Worm (Caenorhabditis elegans) whole organism, L4 larva: ENCODE results near the gene mdt-21.

Experiments used
- F37D6.2 ChIP-seq: sonication (generic microtip); optimal IDR thresholded peaks from 2 replicates; lab custom pipeline; 2016; ENCODE audit warnings: mild to moderate bottlenecking, missing genetic modification characterization, missing compliant biosample characterization
- F49E8.2 ChIP-seq: sonication (generic microtip); optimal IDR thresholded peaks from 2 replicates; lab custom pipeline; 2016; ENCODE audit warnings: missing compliant biosample characterization, mild to moderate bottlenecking, missing genetic modification characterization, borderline replicate concordance
- Y5F2A.4 ChIP-seq: fragments of 200-800 bp; sonication (Bioruptor generic); optimal IDR thresholded peaks from 2 replicates; lab custom pipeline; 2018; ENCODE audit warnings: mild to moderate bottlenecking, missing genetic modification characterization, missing compliant biosample characterization
- Y75B8A.6 ChIP-seq: fragments of 200-800 bp; sonication (Bioruptor generic); IDR thresholded peaks from 2 replicates; pipeline ENCODE4 v1.3.6; 2022; ENCODE audit warnings: missing genetic modification reagents, missing genetic modification characterization, missing compliant biosample characterization
- aha-1 ChIP-seq: fragments of 150-350 bp; peaks from one replicate; lab custom pipeline; 2014; ENCODE audit warnings: missing biosample characterization, missing genetic modification characterization
- aly-2 ChIP-seq: sonication (generic microtip); optimal IDR thresholded peaks from 2 replicates; lab custom pipeline; 2018; ENCODE audit warnings: missing biosample characterization, missing genetic modification characterization
- ama-1 ChIP-seq: fragments of 150-350 bp; optimal IDR thresholded peaks from 2 replicates; lab custom pipeline; 2014; ENCODE audit warnings: inconsistent platforms, mixed read lengths
- ceh-20 ChIP-seq: fragments of 200-800 bp; sonication (Bioruptor generic); IDR thresholded peaks from 2 replicates; pipeline ENCODE4 v1.3.6; 2022; ENCODE audit warnings: missing genetic modification reagents, missing genetic modification characterization, missing compliant biosample characterization
- ceh-28 ChIP-seq: fragments of 150-350 bp; optimal IDR thresholded peaks from 2 replicates; lab custom pipeline; 2014; ENCODE audit warnings: missing biosample characterization, missing genetic modification reagents, missing genetic modification characterization
- ceh-44 ChIP-seq: fragments of 200-800 bp; sonication (Bioruptor generic); IDR thresholded peaks from 2 replicates; pipeline ENCODE4 v1.3.6; 2022; ENCODE audit warnings: missing genetic modification reagents, missing genetic modification characterization, missing compliant biosample characterization
- ctbp-1 ChIP-seq: fragments of 200-800 bp; sonication (Bioruptor generic); IDR thresholded peaks from 2 replicates; pipeline ENCODE4 v1.3.6; 2022; ENCODE audit warnings: missing genetic modification reagents, missing genetic modification characterization, missing compliant biosample characterization
- daf-12 ChIP-seq: fragments of 150-350 bp; optimal IDR thresholded peaks from 2 replicates; lab custom pipeline; 2014; ENCODE audit warnings: missing biosample characterization, missing genetic modification reagents, missing genetic modification characterization
- dmd-6 ChIP-seq: fragments of 200-800 bp; sonication (Bioruptor generic); IDR thresholded peaks from 2 replicates; pipeline ENCODE4 v1.3.6; 2022; ENCODE audit warnings: missing genetic modification reagents, missing genetic modification characterization, missing compliant biosample characterization
- dmd-9 ChIP-seq: fragments of 200-800 bp; sonication (Bioruptor generic); IDR thresholded peaks from 2 replicates; pipeline ENCODE4 v1.3.6; 2022; ENCODE audit warnings: missing genetic modification reagents, missing genetic modification characterization, missing compliant biosample characterization
- dve-1 ChIP-seq: sonication (generic microtip); optimal IDR thresholded peaks from 2 replicates; lab custom pipeline; 2017; ENCODE audit warnings: antibody characterized with exemption, mild to moderate bottlenecking, missing genetic modification characterization, missing compliant biosample characterization; ENCODE audit not compliant: insufficient read depth
- egl-43 ChIP-seq: fragments of 200-800 bp; sonication (Bioruptor generic); IDR thresholded peaks from 2 replicates; pipeline ENCODE4 v1.3.6; 2022; ENCODE audit warnings: missing genetic modification reagents, missing genetic modification characterization, missing compliant biosample characterization
- fkh-10 ChIP-seq: fragments of 150-350 bp; optimal IDR thresholded peaks from 2 replicates; lab custom pipeline; 2014; ENCODE audit warnings: missing biosample characterization, missing genetic modification reagents, missing genetic modification characterization
- fos-1 ChIP-seq: fragments of 150-350 bp; optimal IDR thresholded peaks from 2 replicates; lab custom pipeline; 2014; ENCODE audit warnings: missing biosample characterization, missing genetic modification characterization
- hif-1 ChIP-seq, 2 experiments: sonication (generic microtip); optimal IDR thresholded peaks; 2 replicates each; lab custom pipeline; 2016 to 2017; ENCODE audit warnings: missing compliant biosample characterization in 2 of 2, missing genetic modification characterization in 2 of 2, missing genetic modification reagents in 2 of 2, missing genotype in 2 of 2, mild to moderate bottlenecking in 1 of 2
- hlh-11 ChIP-seq: fragments of 200-800 bp; sonication (Bioruptor generic); optimal IDR thresholded peaks from 2 replicates; lab custom pipeline; 2018; ENCODE audit warnings: mild to moderate bottlenecking, missing genetic modification characterization, missing compliant biosample characterization
- hlh-30 ChIP-seq: sonication (generic microtip); optimal IDR thresholded peaks from 2 replicates; lab custom pipeline; 2017; ENCODE audit warnings: antibody characterized with exemption, mild to moderate bottlenecking, missing genetic modification characterization, missing compliant biosample characterization; ENCODE audit not compliant: insufficient read depth
- lin-13 ChIP-seq: fragments of 150-350 bp; optimal IDR thresholded peaks from 2 replicates; lab custom pipeline; 2014; ENCODE audit warnings: missing biosample characterization, missing genetic modification reagents, missing genetic modification characterization
- lin-29 ChIP-seq: fragments of 200-800 bp; sonication (Bioruptor generic); IDR thresholded peaks from 2 replicates; pipeline ENCODE4 v1.3.6; 2022; ENCODE audit warnings: missing genetic modification reagents, missing genetic modification characterization, missing compliant biosample characterization
- lin-39 ChIP-seq: fragments of 150-350 bp; optimal IDR thresholded peaks from 2 replicates; lab custom pipeline; 2014; ENCODE audit warnings: missing biosample characterization, missing genetic modification reagents, missing genetic modification characterization
- madf-5 ChIP-seq, 2 experiments: fragments of 200-800 bp; sonication (Bioruptor generic); IDR thresholded peaks; 2 replicates each; pipeline ENCODE4 v1.3.6; 2022; ENCODE audit warnings: missing compliant biosample characterization in 2 of 2, missing genetic modification characterization in 2 of 2
- mdl-1 ChIP-seq, 2 experiments: fragments of 150-350 bp in 1 of 2; sonication (generic microtip) in 1 of 2; optimal IDR thresholded peaks; 2 replicates each; lab custom pipeline; 2014 to 2017; ENCODE audit warnings: missing biosample characterization in 2 of 2, missing genetic modification characterization in 2 of 2
- mep-1 ChIP-seq: fragments of 150-350 bp; sonication (generic microtip); optimal IDR thresholded peaks from 3 replicates; lab custom pipeline; 2014; ENCODE audit warnings: missing biosample characterization, missing genetic modification characterization
- nhr-42 ChIP-seq: fragments of 200-800 bp; sonication (Bioruptor generic); IDR thresholded peaks from 2 replicates; pipeline ENCODE4 v1.3.6; 2022; ENCODE audit warnings: missing genetic modification characterization, missing compliant biosample characterization
- pqm-1 ChIP-seq: sonication (generic microtip); optimal IDR thresholded peaks from 2 replicates; lab custom pipeline; 2017; ENCODE audit warnings: missing biosample characterization, missing genetic modification characterization
- rbr-2 ChIP-seq: sonication (generic microtip); optimal IDR thresholded peaks from 2 replicates; lab custom pipeline; 2016; ENCODE audit warnings: missing genotype, missing genetic modification characterization, missing compliant biosample characterization
- saeg-2 ChIP-seq: fragments of 200-800 bp; sonication (Bioruptor generic); IDR thresholded peaks from 2 replicates; pipeline ENCODE4 v1.3.6; 2022; ENCODE audit warnings: missing genetic modification reagents, missing genetic modification characterization, missing compliant biosample characterization
- set-16 ChIP-seq: fragments of 200-800 bp; sonication (Bioruptor generic); IDR thresholded peaks from 2 replicates; pipeline ENCODE4 v1.3.6; 2022; ENCODE audit warnings: missing genetic modification reagents, missing genetic modification characterization, missing compliant biosample characterization
- spr-3 ChIP-seq: fragments of 200-800 bp; sonication (Bioruptor generic); optimal IDR thresholded peaks from 2 replicates; lab custom pipeline; 2018; ENCODE audit warnings: mild to moderate bottlenecking, missing genetic modification characterization, missing compliant biosample characterization
- unc-62 ChIP-seq, 3 experiments: fragments of 150-350 bp in 1 of 3; sonication (generic microtip); optimal IDR thresholded peaks in 2 of 3; peaks in 1 of 3; 1 replicate in 1 of 3; 2 replicates in 2 of 3; lab custom pipeline; 2014 to 2017; ENCODE audit warnings: missing biosample characterization in 3 of 3, missing genetic modification characterization in 3 of 3, missing genetic modification reagents in 3 of 3, missing genotype in 1 of 3
- zag-1 ChIP-seq: fragments of 150-350 bp; optimal IDR thresholded peaks from 2 replicates; lab custom pipeline; 2014; ENCODE audit warnings: missing biosample characterization, missing genetic modification characterization
- zip-2 ChIP-seq: fragments of 150-350 bp; optimal IDR thresholded peaks from 2 replicates; lab custom pipeline; 2014; ENCODE audit warnings: missing biosample characterization, missing genetic modification characterization

The mdt-21 gene

ce11 chrIII:11777321-11777720 is at the start of gene mdt-21:
mdt-21 (plus strand) TSS chrIII:11777621.
- TF ChIP-seq fos-1 (tag; lab: Kevin White, UChicago) (no peak), lin-39 (tag; lab: Kevin White, UChicago) (no peak), ceh-44 (no peak), ceh-20 (no peak), rbr-2 (no peak), aha-1 (tag; lab: Kevin White, UChicago) (peak; percentile 52), F37D6.2 (tag; lab: Kevin White, UChicago) (no peak)
- TF ChIP-seq, all 104 proteins: peak for 1

ce11 chrIII:11730312-11730711 is 47.1 kb upstream of the mdt-21 start, which contains the start of gene Y41C4A.18:
Y41C4A.18 (plus strand) TSS chrIII:11730612.
- TF ChIP-seq daf-12 (tag; lab: Kevin White, UChicago) (no peak), aha-1 (tag; lab: Kevin White, UChicago) (peak; percentile 39)
- TF ChIP-seq, all 104 proteins: peak for 1

ce11 chrIII:11730850-11731249 is 46.6 kb upstream of the mdt-21 start:
- TF ChIP-seq mdl-1 (tag; optimal IDR thresholded peaks at IDR 0.05; lab: Kevin White, UChicago) (no peak), madf-5 (GFP tag; IDR thresholded peaks at IDR 0.05; lab: Robert Waterston, UW) (0 out of 4 replicates have a peak, but pooled peaks of 1 of the 2 experiments have one; percentile 17), set-16 (GFP tag; lab: Robert Waterston, UW) (peak; percentile 89)

- no peak for TF ChIP-seq saeg-2
- no peak for TF ChIP-seq spr-3 (GFP tag; lab: Kevin White, UChicago)
- TF ChIP-seq Y5F2A.4, result no peak
- TF ChIP-seq fkh-10 (GFP tag; lab: Kevin White, UChicago), result no peak
- no peak for TF ChIP-seq nhr-42 (GFP tag; lab: Robert Waterston, UW)
- no peak for TF ChIP-seq F49E8.2
- no peak for TF ChIP-seq egl-43
- TF ChIP-seq aly-2 (tag; lab: Kevin White, UChicago), result no peak
- no peak for TF ChIP-seq ama-1 (lab: Kevin White, UChicago)
- no peak for TF ChIP-seq zip-2 (tag; lab: Kevin White, UChicago)
- TF ChIP-seq lin-39 (tag; lab: Kevin White, UChicago), result no peak
- TF ChIP-seq, all 104 proteins: peak for 0
Observed at ce11 chrIII:11731491-11731890, 45.9 kb upstream of the mdt-21 start.

ce11 chrIII:11732056-11732455 is 45.4 kb upstream of the mdt-21 start, which contains the start of gene Y41C4A.21:
Y41C4A.21 (plus strand) TSS chrIII:11732356.
- TF ChIP-seq lin-13 (GFP tag; lab: Kevin White, UChicago) (no peak), set-16 (GFP tag; lab: Robert Waterston, UW) (0 out of 2 replicates have a peak, but pooled peaks have one; percentile 4)
- TF ChIP-seq, all 104 proteins: peak for 1

- TF ChIP-seq mep-1 (tag; lab: Kevin White, UChicago), result peak; percentile 11
- TF ChIP-seq ceh-28 (tag; lab: Kevin White, UChicago), result peak; percentile 95
- no peak for TF ChIP-seq pqm-1 (tag; lab: Kevin White, UChicago)
- TF ChIP-seq dmd-9 (GFP tag; lab: Robert Waterston, UW), result no peak
- TF ChIP-seq, all 104 proteins: peak for 2
Observed at ce11 chrIII:11732943-11733342, 44.5 kb upstream of the mdt-21 start.

- TF ChIP-seq lin-29 (GFP tag; lab: Robert Waterston, UW) (no peak), aha-1 (tag; lab: Kevin White, UChicago) (peak; percentile 29)
Observed at ce11 chrIII:11737527-11737926, 39.9 kb upstream of the mdt-21 start, which contains the start of gene sup-1. sup-1 (minus strand) TSS chrIII:11737627.

- TF ChIP-seq dmd-6 (GFP tag; lab: Robert Waterston, UW) (peak; percentile 36), Y75B8A.6 (GFP tag; lab: Robert Waterston, UW) (no peak), mdl-1 (tag; optimal IDR thresholded peaks at IDR 0.05; lab: Kevin White, UChicago) (peak in 1 of 2 experiments; percentile 25), unc-62 (GFP tag; optimal IDR thresholded peaks at IDR 0.05 in 1 of 2; lab: Kevin White, UChicago) (peak in 1 of 2 experiments; percentile 65), unc-62 (tag; optimal IDR thresholded peaks at IDR 0.05; lab: Kevin White, UChicago) (no peak), hif-1 (tag; optimal IDR thresholded peaks at IDR 0.05; lab: Kevin White, UChicago) (peak in 1 of 2 experiments; percentile 3), hlh-11 (peak; percentile 53), mep-1 (tag; lab: Kevin White, UChicago) (peak; percentile 30), aha-1 (tag; lab: Kevin White, UChicago) (peak; percentile 59), dve-1 (tag; lab: Kevin White, UChicago) (peak; percentile 6), ceh-20 (peak; percentile 62; the same call in 1 of the 2 replicates), ctbp-1 (GFP tag; lab: Robert Waterston, UW) (0 out of 2 replicates have a peak, but pooled peaks have one; percentile 36), hlh-30 (peak; percentile 87), rbr-2 (peak; percentile 1), zag-1 (no peak)
Observed at ce11 chrIII:11738482-11738881, 38.9 kb upstream of the mdt-21 start.
